Fruit fly (Drosophila melanogaster): ENCODE data around the gene Or85f.

The Or85f gene

dm6 chr3R:9394385-9395042 is 3.5 kb upstream of the Or85f start, which contains the start of gene FER (continued):
- TF ChIP-seq CG4854 (GFP tag; optimal IDR thresholded peaks at IDR 0.05) = peak; percentile 10
- TF ChIP-seq Trl (optimal IDR thresholded peaks at IDR 0.05) = peak; percentile 84 to 87
- peak; percentile 70 for TF ChIP-seq Trl (GFP tag; optimal IDR thresholded peaks at IDR 0.05)
- TF ChIP-seq CG32532 (GFP tag; IDR thresholded peaks at IDR 0.05) = peak; percentile 69; the same call in 1 of the 2 replicates
- no peak for TF ChIP-seq CG12659 (GFP tag; optimal IDR thresholded peaks at IDR 0.05)
- peak; percentile 70 for TF ChIP-seq MTF-1 (GFP tag; optimal IDR thresholded peaks at IDR 0.05; ENCODE audit: borderline replicate concordance)
- peak; percentile 43 for TF ChIP-seq B-H2 (GFP tag; optimal IDR thresholded peaks at IDR 0.05)
- TF ChIP-seq Mes4 (GFP tag; optimal IDR thresholded peaks at IDR 0.05) = peak; percentile 26
- TF ChIP-seq Pdp1 (GFP tag; optimal IDR thresholded peaks at IDR 0.05) = peak in 1 of 2 experiments; percentile 24
- TF ChIP-seq zfh2 (GFP tag; optimal IDR thresholded peaks at IDR 0.05) = no peak
- peak; percentile 38; the same call in 1 of the 3 replicates for TF ChIP-seq CG11695 (GFP tag; IDR thresholded peaks at IDR 0.05)
- TF ChIP-seq CG11093 (GFP tag; IDR thresholded peaks at IDR 0.05) = no peak
- peak; percentile 39 for TF ChIP-seq sug (tag; optimal IDR thresholded peaks at IDR 0.05)
- TF ChIP-seq h (optimal IDR thresholded peaks at IDR 0.05) = no peak
- TF ChIP-seq CG11398 (GFP tag; optimal IDR thresholded peaks at IDR 0.05) = peak; percentile 15
- peak; percentile 17; the same call in 1 of the 2 replicates for TF ChIP-seq Adf1 (GFP tag; IDR thresholded peaks at IDR 0.05)
- TF ChIP-seq CG7745 (tag; optimal IDR thresholded peaks at IDR 0.05) = no peak
- TF ChIP-seq Usf (GFP tag; optimal IDR thresholded peaks at IDR 0.05) = no peak
- TF ChIP-seq gt (GFP tag; IDR thresholded peaks at IDR 0.05) = no peak
- no peak for TF ChIP-seq Chrac-16 (GFP tag; optimal IDR thresholded peaks at IDR 0.05)
- TF ChIP-seq HLHmδ (GFP tag; optimal IDR thresholded peaks at IDR 0.05) = peak; percentile 76
- TF ChIP-seq CG10274 (GFP tag; optimal IDR thresholded peaks at IDR 0.05) = no peak
- peak; percentile 3 for TF ChIP-seq Blimp-1 (GFP tag; optimal IDR thresholded peaks at IDR 0.05)
- no peak for TF ChIP-seq Dip3 (GFP tag; optimal IDR thresholded peaks at IDR 0.05)

- TF ChIP-seq caup (GFP tag; optimal IDR thresholded peaks at IDR 0.05; ENCODE audit: severe bottlenecking) = no peak
- TF ChIP-seq CG8924 (tag; optimal IDR thresholded peaks at IDR 0.05) = no peak
- TF ChIP-seq CG10979 (tag; optimal IDR thresholded peaks at IDR 0.05) = no peak
- no peak for TF ChIP-seq CG8359 (GFP tag; optimal IDR thresholded peaks at IDR 0.05; ENCODE audit: borderline replicate concordance)
- 0 out of 2 replicates have a peak, but pooled peaks have one; percentile 6 for TF ChIP-seq CG43689 (GFP tag; IDR thresholded peaks at IDR 0.05)
- TF ChIP-seq CG14860 (GFP tag; IDR thresholded peaks at IDR 0.05; ENCODE audit: partially characterized antibody) = no peak
- TF ChIP-seq mirr (GFP tag; optimal IDR thresholded peaks at IDR 0.05) = no peak
- no peak for TF ChIP-seq Sry-δ (GFP tag; optimal IDR thresholded peaks at IDR 0.05)
- no peak for TF ChIP-seq Stat92E (GFP tag; optimal IDR thresholded peaks at IDR 0.05)
- TF ChIP-seq D (optimal IDR thresholded peaks at IDR 0.05) = no peak
- no peak for TF ChIP-seq D (GFP tag; optimal IDR thresholded peaks at IDR 0.05)
- TF ChIP-seq CG4424 (GFP tag; optimal IDR thresholded peaks at IDR 0.05) = no peak
- no peak for TF ChIP-seq CG12391 (tag; optimal IDR thresholded peaks at IDR 0.05)
- TF ChIP-seq disco-r (GFP tag; optimal IDR thresholded peaks at IDR 0.05) = no peak
- no peak for TF ChIP-seq Hand (GFP tag; optimal IDR thresholded peaks at IDR 0.05)
- TF ChIP-seq Med (GFP tag) = peak; percentile 69
- no peak for TF ChIP-seq cg (GFP tag; optimal IDR thresholded peaks at IDR 0.05)
- no peak for TF ChIP-seq gce (GFP tag; IDR thresholded peaks at IDR 0.05)
- no peak for TF ChIP-seq ato (GFP tag; IDR thresholded peaks at IDR 0.05; ENCODE audit: partially characterized antibody)
- TF ChIP-seq Hsf (GFP tag; optimal IDR thresholded peaks at IDR 0.05) = no peak
- no peak for TF ChIP-seq kay (GFP tag; optimal IDR thresholded peaks at IDR 0.05)
- TF ChIP-seq CG3838 (GFP tag; optimal IDR thresholded peaks at IDR 0.05) = no peak
- TF ChIP-seq CG12942 (GFP tag; optimal IDR thresholded peaks at IDR 0.05) = no peak
- no peak for TF ChIP-seq CG18262 (tag; optimal IDR thresholded peaks at IDR 0.05)
- no peak for TF ChIP-seq MBD-R2 (GFP tag; IDR thresholded peaks at IDR 0.05)
- TF ChIP-seq CG5953 (GFP tag; IDR thresholded peaks at IDR 0.05) = no peak
- TF ChIP-seq tup (GFP tag; optimal IDR thresholded peaks at IDR 0.05) = no peak
Measured at dm6 chr3R:9395998-9396397, 2.0 kb upstream of the Or85f start.
